Fruit fly (Drosophila melanogaster) whole organism, embryonic: ENCODE measurements around the gene park.

Source experiments
- Atf-2 ChIP-seq: fragments of 200-800 bp; sonication (Bioruptor generic); optimal IDR thresholded peaks from 2 replicates; lab custom pipeline; 2016; ENCODE audit warnings: missing biosample characterization, missing genetic modification characterization
- Bgb ChIP-seq: fragments of 200-800 bp; sonication (Bioruptor generic); IDR thresholded peaks from 2 replicates; pipeline ENCODE4 v1.3.6; 2022; ENCODE audit warnings: missing biosample characterization, missing genetic modification characterization; ENCODE audit not compliant: partially characterized antibody
- CG10274 ChIP-seq: fragments of 200-800 bp; sonication (Bioruptor generic); optimal IDR thresholded peaks from 3 replicates; lab custom pipeline; 2017; ENCODE audit warnings: missing biosample characterization, mild to moderate bottlenecking, missing genetic modification characterization
- CG10462 ChIP-seq: fragments of 200-800 bp; sonication (Bioruptor generic); optimal IDR thresholded peaks from 2 replicates; lab custom pipeline; 2016; ENCODE audit warnings: missing biosample characterization, missing genetic modification characterization
- CG11093 ChIP-seq: fragments of 200-800 bp; sonication (Bioruptor generic); IDR thresholded peaks from 3 replicates; pipeline ENCODE4 v1.3.6; 2022; ENCODE audit warnings: missing biosample characterization, missing genetic modification characterization
- CG11723 ChIP-seq: fragments of 200-800 bp; sonication (Bioruptor generic); optimal IDR thresholded peaks from 2 replicates; lab custom pipeline; 2017; ENCODE audit warnings: missing biosample characterization, mild to moderate bottlenecking, missing genetic modification characterization
- CG12155 ChIP-seq: fragments of 200-800 bp; sonication (Bioruptor generic); optimal IDR thresholded peaks from 3 replicates; lab custom pipeline; 2016; ENCODE audit warnings: missing biosample characterization, missing genetic modification characterization
- CG12659 ChIP-seq: fragments of 200-800 bp; sonication (Bioruptor generic); optimal IDR thresholded peaks from 3 replicates; lab custom pipeline; 2017; ENCODE audit warnings: mild to moderate bottlenecking, missing biosample characterization, missing genetic modification reagents, missing genetic modification characterization
- CG13296 ChIP-seq: fragments of 200-800 bp; sonication (Bioruptor generic); optimal IDR thresholded peaks from 3 replicates; lab custom pipeline; 2018; ENCODE audit warnings: missing biosample characterization, mild to moderate bottlenecking, missing genetic modification characterization
- CG15073 ChIP-seq: fragments of 200-800 bp; sonication (Bioruptor generic); optimal IDR thresholded peaks from 2 replicates; lab custom pipeline; 2016; ENCODE audit warnings: missing biosample characterization, missing genetic modification characterization
- CG15514 ChIP-seq: fragments of 200-800 bp; sonication (Bioruptor generic); optimal IDR thresholded peaks from 3 replicates; lab custom pipeline; 2017; ENCODE audit warnings: missing biosample characterization, missing genetic modification characterization, mild to moderate bottlenecking, moderate library complexity, missing genetic modification reagents
- CG17186 ChIP-seq: fragments of 200-800 bp; sonication (Bioruptor generic); optimal IDR thresholded peaks from 3 replicates; lab custom pipeline; 2017; ENCODE audit warnings: missing biosample characterization, missing genetic modification reagents, missing genetic modification characterization
- CG2199 ChIP-seq: fragments of 200-800 bp; sonication (Bioruptor generic); IDR thresholded peaks from 3 replicates; pipeline ENCODE4 v1.3.6; 2022; ENCODE audit warnings: missing biosample characterization, missing genetic modification characterization
- CG6272 ChIP-seq: fragments of 200-800 bp; sonication (Bioruptor generic); IDR thresholded peaks from 2 replicates; pipeline ENCODE4 v1.3.6; 2022; ENCODE audit warnings: missing biosample characterization, missing genetic modification characterization
- CG7271 ChIP-seq: fragments of 200-800 bp; sonication (Bioruptor generic); optimal IDR thresholded peaks from 2 replicates; lab custom pipeline; 2018; ENCODE audit warnings: missing biosample characterization, mild to moderate bottlenecking, missing genetic modification characterization, moderate library complexity
- CG8290 ChIP-seq, 3 experiments: fragments of 200-800 bp; sonication (Bioruptor generic); optimal IDR thresholded peaks; 2 replicates each; lab custom pipeline; 2016 to 2019; ENCODE audit warnings: missing biosample characterization in 3 of 3, missing genetic modification characterization in 3 of 3, mild to moderate bottlenecking in 2 of 3, moderate library complexity in 1 of 3
- CG9437 ChIP-seq: fragments of 200-800 bp; sonication (Bioruptor generic); optimal IDR thresholded peaks from 2 replicates; lab custom pipeline; 2018; ENCODE audit warnings: missing biosample characterization, mild to moderate bottlenecking, missing genetic modification characterization
- CG9727 ChIP-seq: fragments of 200-800 bp; sonication (Bioruptor generic); optimal IDR thresholded peaks from 3 replicates; lab custom pipeline; 2017; ENCODE audit warnings: missing biosample characterization, mild to moderate bottlenecking, missing genetic modification characterization
- CoRest ChIP-seq: fragments of 200-800 bp; sonication (Bioruptor generic); optimal IDR thresholded peaks from 3 replicates; lab custom pipeline; 2018; ENCODE audit warnings: missing biosample characterization, mild to moderate bottlenecking, missing genetic modification characterization, moderate library complexity
- Drgx ChIP-seq: fragments of 200-800 bp; sonication (Bioruptor generic); IDR thresholded peaks from 2 replicates; pipeline ENCODE4 v1.3.6; 2022; ENCODE audit warnings: missing biosample characterization, missing genetic modification characterization
- Elba2 ChIP-seq: fragments of 200-800 bp; sonication (Bioruptor generic); optimal IDR thresholded peaks from 3 replicates; lab custom pipeline; 2016; ENCODE audit warnings: missing biosample characterization, missing genetic modification characterization
- Fer3 ChIP-seq: fragments of 200-800 bp; sonication (Bioruptor generic); optimal IDR thresholded peaks from 2 replicates; lab custom pipeline; 2018; ENCODE audit warnings: missing biosample characterization, mild to moderate bottlenecking, missing genetic modification characterization, moderate library complexity
- HHEX ChIP-seq: fragments of 200-800 bp; sonication (Bioruptor generic); optimal IDR thresholded peaks from 3 replicates; lab custom pipeline; 2017; ENCODE audit warnings: missing biosample characterization, mild to moderate bottlenecking, missing genetic modification characterization, missing genetic modification reagents
- Hmr ChIP-seq: fragments of 200-800 bp; sonication (Bioruptor generic); optimal IDR thresholded peaks from 3 replicates; lab custom pipeline; 2017; ENCODE audit warnings: mild to moderate bottlenecking, missing biosample characterization, missing genetic modification reagents, missing genetic modification characterization
- Kr ChIP-seq: fragments of 200-800 bp; sonication (Bioruptor generic); optimal IDR thresholded peaks from 2 replicates; lab custom pipeline; 2017; ENCODE audit warnings: missing biosample characterization, mild to moderate bottlenecking, missing genetic modification characterization
- MTF-1 ChIP-seq: fragments of 200-800 bp; sonication (Bioruptor generic); optimal IDR thresholded peaks from 2 replicates; lab custom pipeline; 2018; ENCODE audit warnings: missing biosample characterization, mild to moderate bottlenecking, missing genetic modification characterization, borderline replicate concordance
- PHDP ChIP-seq: fragments of 200-800 bp; sonication (Bioruptor generic); optimal IDR thresholded peaks from 3 replicates; lab custom pipeline; 2018; ENCODE audit warnings: missing biosample characterization, mild to moderate bottlenecking, missing genetic modification characterization, moderate library complexity
- Tbp ChIP-seq: fragments of >200 bp; optimal IDR thresholded peaks from 2 replicates; lab custom pipeline; 2018; ENCODE audit warnings: missing biosample characterization, missing genetic modification characterization
- abd-A ChIP-seq: fragments of 200-800 bp; sonication (Bioruptor generic); optimal IDR thresholded peaks from 3 replicates; lab custom pipeline; 2019; ENCODE audit warnings: missing biosample characterization, mild to moderate bottlenecking, missing genetic modification characterization, moderate library complexity
- bbx ChIP-seq: fragments of 200-800 bp; sonication (Bioruptor generic); IDR thresholded peaks from 2 replicates; pipeline ENCODE4 v1.3.6; 2022; ENCODE audit warnings: missing biosample characterization, missing genetic modification characterization; ENCODE audit not compliant: partially characterized antibody
- br ChIP-seq: fragments of >200 bp; optimal IDR thresholded peaks from 2 replicates; lab custom pipeline; 2017
- bsh ChIP-seq, 2 experiments: fragments of 200-800 bp; sonication (Bioruptor generic); optimal IDR thresholded peaks; 2 replicates each; lab custom pipeline; 2017 to 2018; ENCODE audit warnings: mild to moderate bottlenecking in 2 of 2, missing biosample characterization in 2 of 2, missing genetic modification characterization in 2 of 2, moderate library complexity in 1 of 2
- chif ChIP-seq, 2 experiments: fragments of 200-800 bp; sonication (Bioruptor generic); optimal IDR thresholded peaks; 3 replicates each; lab custom pipeline; 2016; ENCODE audit warnings: missing biosample characterization in 2 of 2, missing genetic modification characterization in 2 of 2
- chinmo ChIP-seq: fragments of 200-800 bp; sonication (Bioruptor generic); IDR thresholded peaks from 4 replicates; pipeline ENCODE4 v1.3.6; 2022; ENCODE audit warnings: missing biosample characterization, missing genetic modification characterization; ENCODE audit not compliant: partially characterized antibody
- dan ChIP-seq: fragments of 200-800 bp; sonication (Bioruptor generic); IDR thresholded peaks from 2 replicates; pipeline ENCODE4 v1.3.6; 2022; ENCODE audit warnings: missing biosample characterization, missing genetic modification characterization
- dysf ChIP-seq: fragments of 200-800 bp; sonication (Bioruptor generic); IDR thresholded peaks from 3 replicates; pipeline ENCODE4 v1.3.6; 2022; ENCODE audit warnings: missing biosample characterization, missing genetic modification characterization
- gce ChIP-seq: fragments of 200-800 bp; sonication (Bioruptor generic); IDR thresholded peaks from 3 replicates; pipeline ENCODE4 v1.3.6; 2022; ENCODE audit warnings: missing biosample characterization, missing genetic modification characterization
- grn ChIP-seq: fragments of 200-800 bp; sonication (Bioruptor generic); optimal IDR thresholded peaks from 3 replicates; lab custom pipeline; 2017; ENCODE audit warnings: missing biosample characterization, missing genetic modification characterization
- hbn ChIP-seq: fragments of 200-800 bp; sonication (Bioruptor generic); IDR thresholded peaks from 2 replicates; pipeline ENCODE4 v1.3.6; 2022; ENCODE audit warnings: missing biosample characterization, missing genetic modification characterization; ENCODE audit not compliant: partially characterized antibody
- jigr1 ChIP-seq: fragments of 200-800 bp; sonication (Bioruptor generic); IDR thresholded peaks from 3 replicates; pipeline ENCODE4 v1.3.6; 2022; ENCODE audit warnings: missing biosample characterization, missing genetic modification characterization
- jumu ChIP-seq: fragments of 200-800 bp; sonication (Bioruptor generic); optimal IDR thresholded peaks from 3 replicates; lab custom pipeline; 2016; ENCODE audit warnings: missing biosample characterization, missing genetic modification characterization
- onecut ChIP-seq: fragments of 200-800 bp; sonication (Bioruptor generic); IDR thresholded peaks from 2 replicates; pipeline ENCODE4 v1.3.6; 2022; ENCODE audit warnings: missing biosample characterization, missing genetic modification characterization
- shn ChIP-seq: fragments of 200-800 bp; sonication (Bioruptor generic); optimal IDR thresholded peaks from 3 replicates; lab custom pipeline; 2016; ENCODE audit warnings: missing biosample characterization, missing genetic modification characterization
- sim ChIP-seq: fragments of 200-800 bp; sonication (Bioruptor generic); IDR thresholded peaks from 2 replicates; pipeline ENCODE4 v1.3.6; 2022; ENCODE audit warnings: missing biosample characterization, missing genetic modification characterization
- trem ChIP-seq: fragments of 200-800 bp; optimal IDR thresholded peaks from 3 replicates; lab custom pipeline; 2019; ENCODE audit warnings: missing biosample characterization, mild to moderate bottlenecking, missing genetic modification characterization, moderate library complexity
- wdn ChIP-seq: fragments of 200-800 bp; sonication (Bioruptor generic); IDR thresholded peaks from 2 replicates; pipeline ENCODE4 v1.3.6; 2022; ENCODE audit warnings: missing biosample characterization, missing genetic modification characterization
- zen2 ChIP-seq: fragments of 200-800 bp; sonication (Bioruptor generic); IDR thresholded peaks from 3 replicates; pipeline ENCODE4 v1.3.6; 2022; ENCODE audit warnings: missing biosample characterization, missing genetic modification characterization; ENCODE audit not compliant: partially characterized antibody

Gene park

DNA sequence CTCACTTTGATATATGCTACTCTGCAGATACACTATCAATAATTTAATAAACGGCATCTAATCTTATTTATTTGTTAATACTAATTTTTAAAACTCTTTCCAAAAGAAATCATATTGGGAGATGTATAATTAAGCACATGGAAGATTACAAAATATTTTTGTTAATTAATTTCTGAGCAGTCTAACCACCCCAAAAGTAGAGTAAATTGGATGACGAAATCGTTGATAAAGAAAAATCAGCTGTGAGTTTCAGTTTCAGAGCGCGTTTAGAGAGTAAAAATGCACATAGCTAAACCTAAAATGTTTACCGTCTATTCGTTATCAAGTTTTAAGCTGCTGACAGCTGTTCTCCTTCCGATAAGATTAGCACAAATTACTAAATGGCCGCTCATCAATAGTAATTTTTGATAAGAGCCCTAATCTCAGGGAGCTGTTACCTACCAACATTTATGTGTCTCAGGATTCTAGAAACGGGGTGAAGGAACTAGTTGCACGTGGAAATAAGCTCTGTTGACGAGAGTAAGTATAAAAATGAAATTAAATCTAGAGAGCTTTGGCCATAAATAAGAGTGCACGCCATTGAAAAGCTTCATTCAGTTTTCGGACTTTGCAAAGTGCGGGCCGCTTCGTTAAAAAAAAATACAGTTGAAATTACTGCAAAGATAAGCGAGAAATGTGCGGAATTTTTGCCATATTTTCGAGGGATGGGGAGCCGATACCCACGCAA, 24.0 kb downstream of the park start, which contains the start of the genes chb and AsnS (continued):
- TF ChIP-seq onecut (GFP tag; lab: Robert Waterston, UW) = peak; percentile 80
- peak; percentile 86 for TF ChIP-seq CG12155 (GFP tag; lab: Kevin White, UChicago)
- TF ChIP-seq Hmr = peak; percentile 88
- peak; percentile 55 for TF ChIP-seq CG11723 (GFP tag; lab: Kevin White, UChicago)
- peak; percentile 83 for TF ChIP-seq HHEX (GFP tag; lab: Kevin White, UChicago)
- no peak for TF ChIP-seq hbn
- TF ChIP-seq MTF-1 (GFP tag; lab: Kevin White, UChicago) = peak; percentile 66
- TF ChIP-seq br (lab: Kevin White, UChicago) = no peak
- peak; percentile 6 for TF ChIP-seq grn (GFP tag; lab: Kevin White, UChicago)
- no peak for TF ChIP-seq abd-A (tag; lab: Kevin White, UChicago)
- TF ChIP-seq jigr1 (GFP tag; lab: Robert Waterston, UW) = peak; percentile 67; the same call in 2 of the 3 replicates

DNA sequence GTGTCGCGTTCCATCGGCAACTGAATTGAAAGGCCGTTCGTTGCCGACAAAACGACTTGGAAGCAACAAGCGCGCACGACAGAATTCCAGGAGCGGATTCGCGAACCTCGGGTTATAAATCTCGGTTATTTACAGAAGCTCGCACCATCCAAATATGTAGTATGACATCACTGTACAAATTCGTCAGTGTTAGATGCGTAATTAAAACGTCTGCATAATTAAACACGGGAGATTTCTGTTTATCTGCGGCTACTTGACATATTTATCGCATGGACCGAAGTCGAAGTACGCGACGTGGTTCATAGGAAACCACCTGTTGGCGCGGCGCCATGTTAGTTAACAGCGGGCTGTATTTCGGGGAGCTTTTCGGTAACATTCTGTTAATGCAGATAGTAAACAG, 24.7 kb downstream of the park start, which contains the start of gene Ac78C:
Gene Ac78C, minus strand, starts transcription at position 26 of the 400 bp plus-strand sequence.
- TF ChIP-seq CG9727 (GFP tag; lab: Kevin White, UChicago) (peak; percentile 14), Kr (GFP tag; lab: Kevin White, UChicago) (no peak), Atf-2 (GFP tag; lab: Kevin White, UChicago) (peak; percentile 79), sim (GFP tag; lab: Robert Waterston, UW) (no peak), CG11093 (GFP tag; lab: Robert Waterston, UW) (peak; percentile 66; the same call in 2 of the 3 replicates), zen2 (GFP tag; lab: Robert Waterston, UW) (no peak), gce (peak; percentile 83; the same call in 2 of the 3 replicates), trem (tag; lab: Kevin White, UChicago) (no peak), dan (GFP tag; lab: Robert Waterston, UW) (no peak), CG15514 (peak; percentile 87), dysf (peak; percentile 92), CG6272 (peak; percentile 73), CoRest (tag; lab: Kevin White, UChicago) (peak; percentile 78), PHDP (tag; lab: Kevin White, UChicago) (peak; percentile 86), CG12659 (peak; percentile 72), CG10462 (GFP tag; lab: Kevin White, UChicago) (peak; percentile 64), CG15073 (GFP tag; lab: Kevin White, UChicago) (no peak), CG10274 (GFP tag; lab: Kevin White, UChicago) (peak; percentile 75), bsh (GFP tag; optimal IDR thresholded peaks at IDR 0.05; lab: Kevin White, UChicago) (no peak), wdn (GFP tag; lab: Robert Waterston, UW) (peak; percentile 90), jumu (GFP tag; lab: Kevin White, UChicago) (peak; percentile 85), CG2199 (GFP tag; lab: Robert Waterston, UW) (peak; percentile 77; the same call in 1 of the 3 replicates), CG8290 (GFP tag; optimal IDR thresholded peaks at IDR 0.05; lab: Kevin White, UChicago) (no peak), CG8290 (tag; optimal IDR thresholded peaks at IDR 0.05; lab: Kevin White, UChicago) (peak in 1 of 2 experiments; percentile 98), Drgx (GFP tag; lab: Robert Waterston, UW) (peak; percentile 90), CG9437 (GFP tag; lab: Kevin White, UChicago) (no peak), Tbp (GFP tag; lab: Kevin White, UChicago) (no peak), CG12155 (GFP tag; lab: Kevin White, UChicago) (peak; percentile 64), bbx (GFP tag; lab: Robert Waterston, UW) (peak; percentile 48; the same call in 1 of the 2 replicates), CG17186 (GFP tag; lab: Kevin White, UChicago) (peak; percentile 52), CG13296 (peak; percentile 96), chif (GFP tag; optimal IDR thresholded peaks at IDR 0.05; lab: Kevin White, UChicago) (peak; percentile 65 to 77), chinmo (GFP tag; lab: Robert Waterston, UW) (peak; percentile 83; the same call in 3 of the 4 replicates), Elba2 (GFP tag; lab: Kevin White, UChicago) (no peak), shn (peak; percentile 78), CG7271 (peak; percentile 37), Bgb (peak; percentile 81), Fer3 (tag; lab: Kevin White, UChicago) (peak; percentile 92)
